Worm (Caenorhabditis elegans) whole organism, L4/young adult: ENCODE results near the gene gpa-8.

Experiments used
- W03F9.2 ChIP-seq: fragments of 150-350 bp; optimal IDR thresholded peaks from 2 replicates; lab custom pipeline; 2014; ENCODE audit warnings: missing biosample characterization, missing genetic modification characterization
- dao-5 ChIP-seq: sonication (generic microtip); optimal IDR thresholded peaks from 2 replicates; lab custom pipeline; 2016; ENCODE audit warnings: missing genotype, missing genetic modification characterization, moderate library complexity, missing compliant biosample characterization
- him-1 ChIP-seq: sonication (generic microtip); optimal IDR thresholded peaks from 2 replicates; lab custom pipeline; 2016; ENCODE audit warnings: missing genotype, missing genetic modification reagents, missing genetic modification characterization, missing compliant biosample characterization

Gene gpa-8

DNA sequence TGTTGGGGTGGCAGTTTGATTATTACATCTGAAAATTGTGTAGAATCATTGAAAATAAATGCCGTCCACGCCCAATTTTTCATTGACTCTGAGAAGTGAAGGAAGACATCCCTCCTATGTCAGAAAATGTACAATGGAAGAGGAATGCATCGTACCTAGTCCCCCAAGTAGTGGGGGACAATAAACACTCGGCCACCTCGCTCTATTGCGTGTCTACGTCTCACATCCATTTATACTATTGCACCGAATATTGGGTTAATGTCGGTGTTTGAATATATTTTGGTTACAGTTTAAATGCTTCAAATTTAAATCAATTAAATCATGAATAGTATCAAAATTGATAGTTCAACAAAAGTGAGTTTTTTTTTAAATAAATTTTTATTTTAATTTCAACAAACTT, 9.4 kb upstream of the gpa-8 start, which contains the start of gene lin-25:
TSS of gene lin-25 (plus strand) at position 290 of the 400 bp plus-strand sequence.
- TF ChIP-seq W03F9.2 (tag; lab: Kevin White, UChicago) (peak; percentile 50), dao-5 (no peak)

DNA sequence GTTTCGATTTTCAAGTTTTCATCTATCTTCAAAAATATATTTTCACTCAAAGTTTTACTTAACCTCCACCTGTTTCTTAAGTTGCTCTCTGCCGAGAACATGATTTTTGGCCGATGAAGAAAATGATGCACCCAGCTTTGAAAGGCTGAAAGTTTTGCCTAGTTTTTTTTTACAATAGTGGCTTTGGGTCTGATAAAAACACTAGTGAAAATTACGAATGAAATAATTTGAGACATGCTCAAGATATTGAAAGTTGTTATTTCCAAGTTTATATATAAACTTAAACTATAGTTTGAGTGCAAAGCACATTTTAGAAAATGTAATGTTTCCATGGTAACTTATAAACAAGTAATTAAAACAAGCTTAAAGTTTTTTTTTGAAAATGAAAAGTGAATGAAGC, 8.9 kb upstream of the gpa-8 start, which contains the start of gene gpa-9:
TSS of gene gpa-9 (minus strand) at position 101 of the 400 bp plus-strand sequence.
- TF ChIP-seq him-1 (tag; lab: Kevin White, UChicago) = no peak
- TF ChIP-seq dao-5 = no peak
- no peak for TF ChIP-seq W03F9.2 (tag; lab: Kevin White, UChicago)

DNA sequence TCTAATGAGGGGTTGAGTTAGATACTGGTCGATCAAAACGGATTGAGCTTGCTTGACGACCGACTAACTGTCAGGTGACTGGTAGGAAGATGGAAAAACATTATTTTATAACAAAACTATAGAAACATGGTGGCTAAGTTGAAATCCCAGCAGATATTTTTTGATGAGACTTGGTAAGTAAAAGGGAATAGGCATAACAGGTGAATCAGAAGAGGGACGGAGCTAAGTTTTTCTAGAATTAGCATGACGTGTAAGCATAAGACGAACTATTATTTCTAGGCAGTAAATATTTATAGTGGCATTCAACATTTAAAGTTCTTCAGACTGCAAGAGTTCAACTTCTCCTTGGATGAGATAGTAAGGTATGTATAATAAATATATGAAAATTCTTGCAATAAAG, 4.2 kb upstream of the gpa-8 start, which contains the start of gene F56H9.8:
TSS of gene F56H9.8 (plus strand) at position 301 of the 400 bp plus-strand sequence.
- TF ChIP-seq dao-5 (no peak), W03F9.2 (tag; lab: Kevin White, UChicago) (no peak), him-1 (tag; lab: Kevin White, UChicago) (no peak)

DNA sequence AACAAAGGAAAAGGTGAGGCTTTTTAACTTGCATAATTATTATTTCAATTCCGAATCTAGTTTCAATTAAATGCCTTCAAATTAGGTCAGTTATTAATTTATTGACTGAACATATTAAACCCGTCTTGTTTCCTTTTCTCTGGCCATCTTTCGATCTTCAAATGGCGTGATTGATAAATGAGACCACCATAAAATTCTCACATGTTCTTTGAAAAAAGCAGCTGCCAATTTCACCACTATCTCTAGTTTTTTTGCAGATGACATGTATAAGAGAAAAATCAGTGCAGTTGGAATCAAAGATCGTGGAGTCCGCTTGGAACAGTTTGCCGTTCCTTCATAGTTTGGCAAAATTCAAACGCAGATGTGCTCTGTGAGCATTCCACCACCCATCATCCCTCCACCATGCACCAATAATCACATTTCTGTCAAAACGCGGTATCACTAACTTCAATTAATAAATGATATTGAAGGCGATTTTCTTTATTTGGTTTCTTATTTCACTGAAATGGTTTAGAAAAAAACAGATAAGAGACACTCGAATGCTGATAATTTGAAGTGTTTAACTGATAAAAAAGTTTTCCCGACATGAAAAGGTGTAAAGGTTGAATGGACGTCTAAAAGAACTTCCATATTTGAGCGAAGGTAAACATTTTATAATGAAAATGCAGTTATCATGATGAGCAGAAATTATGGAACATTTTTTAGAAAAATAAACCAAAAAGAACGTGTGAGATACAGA, 2.4 kb downstream of the gpa-8 start:
- no peak for TF ChIP-seq dao-5
- no peak for TF ChIP-seq W03F9.2 (tag; lab: Kevin White, UChicago)
- no peak for TF ChIP-seq him-1 (tag; lab: Kevin White, UChicago)

DNA sequence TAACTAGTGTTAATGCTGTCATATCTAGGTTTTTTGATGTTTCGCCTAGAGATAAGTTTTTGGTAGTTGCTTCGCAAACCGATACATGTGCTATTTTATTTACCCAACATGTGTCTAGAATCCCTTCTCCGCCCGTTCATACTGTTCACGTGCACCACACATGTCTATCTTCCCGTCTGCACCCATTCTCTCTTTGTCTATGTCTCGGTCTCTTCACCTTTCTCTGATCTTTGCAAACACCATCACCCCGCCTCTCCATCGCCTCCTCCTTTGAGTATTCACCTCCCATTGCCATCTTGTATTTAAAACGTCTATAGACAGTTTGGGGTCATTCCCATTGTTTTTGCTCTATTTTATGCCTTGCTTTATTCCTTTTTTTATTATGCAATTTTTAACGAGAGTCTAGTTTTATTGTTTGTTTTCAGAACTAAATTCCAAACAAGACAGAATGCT, 3.0 kb downstream of the gpa-8 start, which contains the start of gene F56H9.2:
TSS of gene F56H9.2 (plus strand) at position 426 of the 453 bp plus-strand sequence.
- no peak for TF ChIP-seq dao-5
- TF ChIP-seq him-1 (tag; lab: Kevin White, UChicago) = no peak
- no peak for TF ChIP-seq W03F9.2 (tag; lab: Kevin White, UChicago)

ce11 chrV:12636248-12636647, 4.0 kb downstream of the gpa-8 start:
- no peak for TF ChIP-seq W03F9.2 (tag; lab: Kevin White, UChicago)
- no peak for TF ChIP-seq dao-5

DNA sequence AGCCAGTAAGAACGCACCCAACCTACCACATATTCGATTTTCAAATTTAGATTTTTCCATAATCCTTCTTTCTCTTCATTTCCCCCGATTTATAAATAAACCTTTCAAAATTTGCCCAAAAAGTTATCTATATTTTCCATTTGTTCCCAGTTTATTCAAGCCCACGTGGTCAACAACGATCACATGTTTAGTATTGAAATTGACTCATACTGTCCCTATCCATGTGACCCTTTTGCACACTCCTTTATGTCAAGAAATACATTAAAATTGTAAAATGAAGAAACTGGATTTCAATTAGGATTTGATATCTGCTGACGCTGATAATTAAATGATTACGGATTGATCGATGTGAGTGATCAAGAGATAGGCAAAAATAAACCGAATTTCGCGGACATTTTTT, 5.1 kb downstream of the gpa-8 start:
- TF ChIP-seq W03F9.2 (tag; lab: Kevin White, UChicago) (no peak), him-1 (tag; lab: Kevin White, UChicago) (no peak), dao-5 (no peak)

DNA sequence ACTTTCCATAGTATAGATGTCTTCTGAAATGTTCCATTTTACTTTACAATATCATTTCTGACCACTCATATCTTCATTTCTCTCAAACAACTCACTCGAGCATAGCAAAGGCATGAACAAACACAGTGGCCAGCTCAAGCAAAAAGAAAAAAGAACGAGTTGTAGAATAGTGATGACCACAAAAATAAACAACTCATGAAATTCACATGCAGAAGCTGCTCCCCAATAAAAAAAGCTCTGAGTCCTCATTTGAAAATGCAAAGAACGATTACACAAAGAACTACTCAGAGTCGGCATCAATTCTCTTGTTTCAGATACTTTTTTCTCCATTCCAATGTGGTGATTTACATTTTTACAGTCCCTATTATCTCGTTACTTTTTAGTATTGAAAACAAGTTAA, 5.5 kb downstream of the gpa-8 start:
- TF ChIP-seq dao-5 (no peak), him-1 (tag; lab: Kevin White, UChicago) (no peak), W03F9.2 (tag; lab: Kevin White, UChicago) (no peak)

- TF ChIP-seq him-1 (tag; lab: Kevin White, UChicago) (no peak), W03F9.2 (tag; lab: Kevin White, UChicago) (no peak), dao-5 (no peak)
These were observed 6.2 kb downstream of the gpa-8 start for ce11 chrV:12634050-12634449.

DNA sequence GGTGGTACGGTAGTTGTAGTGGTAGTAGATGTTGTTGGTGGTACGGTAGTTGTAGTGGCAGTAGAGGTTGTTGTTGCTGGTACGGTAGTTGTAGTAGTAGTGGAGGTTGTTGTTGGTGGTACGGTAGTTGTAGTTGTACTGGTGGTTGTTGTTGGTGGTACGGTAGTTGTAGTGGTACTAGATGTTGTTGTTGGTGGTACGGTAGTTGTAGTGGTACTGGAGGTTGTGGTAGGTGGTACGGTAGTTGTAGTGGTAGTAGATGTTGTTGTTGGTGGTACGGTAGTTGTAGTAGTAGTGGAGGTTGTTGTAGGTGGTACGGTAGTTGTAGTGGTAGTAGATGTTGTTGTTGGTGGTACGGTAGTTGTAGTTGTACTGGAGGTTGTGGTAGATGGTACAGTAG, 7.2 kb downstream of the gpa-8 start:
- no peak for TF ChIP-seq W03F9.2 (tag; lab: Kevin White, UChicago)
- no peak for TF ChIP-seq dao-5
- no peak for TF ChIP-seq him-1 (tag; lab: Kevin White, UChicago)

DNA sequence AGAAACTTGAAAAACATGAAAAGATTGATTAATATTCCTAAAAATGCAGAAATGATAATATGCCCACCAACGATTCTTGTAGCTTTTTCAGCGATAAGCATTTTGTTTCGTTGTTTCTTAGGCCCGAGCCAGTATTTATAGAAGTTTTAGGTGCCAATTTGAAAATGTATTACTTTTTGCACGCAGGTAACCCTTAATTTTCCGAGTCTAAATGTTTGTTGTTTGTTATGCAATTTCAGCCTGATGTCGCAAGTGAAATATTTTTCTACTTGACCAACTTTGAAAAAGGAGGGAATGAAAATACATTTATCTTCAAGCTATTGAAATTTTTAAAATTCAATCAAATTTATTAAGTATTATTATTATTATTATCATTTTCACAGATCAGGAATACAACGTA, 8.2 kb downstream of the gpa-8 start, which contains the start of gene srx-113:
TSS of gene srx-113 (minus strand) at position 101 of the 400 bp plus-strand sequence.
- no peak for TF ChIP-seq dao-5
- TF ChIP-seq W03F9.2 (tag; lab: Kevin White, UChicago) = no peak
- TF ChIP-seq him-1 (tag; lab: Kevin White, UChicago) = no peak

DNA sequence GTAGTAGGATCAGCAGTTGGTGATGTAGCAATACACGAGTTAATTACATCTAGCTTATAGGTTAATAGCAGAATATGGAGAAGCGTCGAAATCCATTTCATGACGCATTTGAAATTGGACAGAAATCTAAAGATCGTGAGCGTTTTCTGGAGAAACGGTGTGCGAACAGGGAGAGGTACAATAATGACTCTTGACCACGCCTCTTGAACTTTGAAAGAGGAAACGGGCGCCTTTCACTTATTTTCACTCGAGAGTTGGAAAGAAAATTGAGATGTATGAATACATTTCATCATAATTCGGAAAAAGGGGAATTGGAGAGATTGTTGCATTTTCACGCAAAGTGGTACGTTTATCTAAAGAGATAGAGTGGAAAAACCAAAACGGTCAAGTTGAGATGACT, 10.5 kb downstream of the gpa-8 start, which contains the start of gene F56H9.6:
TSS of gene F56H9.6 (minus strand) at position 101 of the 400 bp plus-strand sequence.
- no peak for TF ChIP-seq dao-5
- no peak for TF ChIP-seq him-1 (tag; lab: Kevin White, UChicago)
- TF ChIP-seq W03F9.2 (tag; lab: Kevin White, UChicago) = no peak

ce11 chrV:12624371-12624770, 15.9 kb downstream of the gpa-8 start, which contains the start of gene F56H9.9:
TSS of gene F56H9.9 (minus strand) at chrV:12624471.
- TF ChIP-seq W03F9.2 (tag; lab: Kevin White, UChicago) (no peak), dao-5 (no peak), him-1 (tag; lab: Kevin White, UChicago) (no peak)

DNA sequence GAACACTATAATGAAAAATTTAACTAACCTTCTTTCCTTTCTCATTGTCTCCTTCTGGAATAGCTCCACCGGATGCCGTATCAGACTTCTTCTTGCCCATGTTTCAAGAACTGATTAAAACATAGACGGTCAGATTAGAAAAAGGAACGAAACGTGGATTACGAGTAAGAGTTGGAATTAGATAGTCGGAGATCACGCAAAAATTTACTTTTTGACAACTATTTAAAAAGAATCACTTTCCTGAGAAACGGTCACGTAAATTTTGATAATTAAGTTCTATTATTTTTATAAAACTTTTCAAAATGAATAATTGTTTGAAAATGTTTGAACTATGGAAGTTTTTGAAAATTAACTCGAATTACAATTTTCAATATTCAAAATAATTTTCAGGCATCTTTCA, 28.2 kb downstream of the gpa-8 start, which contains the start of gene cyc-2.2:
TSS of gene cyc-2.2 (minus strand) at position 101 of the 400 bp plus-strand sequence.
- TF ChIP-seq dao-5 = no peak
- TF ChIP-seq W03F9.2 (tag; lab: Kevin White, UChicago) = no peak
- no peak for TF ChIP-seq him-1 (tag; lab: Kevin White, UChicago)
